Worm (Caenorhabditis elegans) whole organism, L4 larva: ENCODE results near the gene sds-22.
A peak's percentile ranks its signal among the peaks of the same experiment; 100 is the strongest.

ENCODE experiments used
- F10B5.3 ChIP-seq: sonication (generic microtip); optimal IDR thresholded peaks from 2 replicates; lab custom pipeline; 2016; ENCODE audit warnings: mild to moderate bottlenecking, missing genetic modification characterization, missing compliant biosample characterization
- T20F7.1 ChIP-seq: fragments of 200-800 bp; sonication (Bioruptor generic); optimal IDR thresholded peaks from 2 replicates; lab custom pipeline; 2018; ENCODE audit warnings: mild to moderate bottlenecking, missing genetic modification characterization, missing compliant biosample characterization
- T26A8.4 ChIP-seq: fragments of 200-800 bp; sonication (Bioruptor generic); IDR thresholded peaks from 2 replicates; pipeline ENCODE4 v1.3.6; 2022; ENCODE audit warnings: missing genetic modification characterization, missing compliant biosample characterization
- ama-1 ChIP-seq: fragments of 150-350 bp; optimal IDR thresholded peaks from 2 replicates; lab custom pipeline; 2014; ENCODE audit warnings: inconsistent platforms, mixed read lengths
- ceh-20 ChIP-seq: fragments of 200-800 bp; sonication (Bioruptor generic); IDR thresholded peaks from 2 replicates; pipeline ENCODE4 v1.3.6; 2022; ENCODE audit warnings: missing genetic modification reagents, missing genetic modification characterization, missing compliant biosample characterization
- ceh-82 ChIP-seq: sonication (generic microtip); optimal IDR thresholded peaks from 2 replicates; lab custom pipeline; 2017; ENCODE audit warnings: missing biosample characterization, missing genetic modification characterization
- ctbp-1 ChIP-seq: fragments of 200-800 bp; sonication (Bioruptor generic); IDR thresholded peaks from 2 replicates; pipeline ENCODE4 v1.3.6; 2022; ENCODE audit warnings: missing genetic modification reagents, missing genetic modification characterization, missing compliant biosample characterization
- daf-16 ChIP-seq, 3 experiments: sonication (generic microtip); optimal IDR thresholded peaks; 2 replicates each; lab custom pipeline; 2016 to 2017; ENCODE audit warnings: missing genetic modification characterization in 3 of 3, missing genetic modification reagents in 3 of 3, mild to moderate bottlenecking in 2 of 3, missing compliant biosample characterization in 2 of 3, missing biosample characterization in 1 of 3, moderate library complexity in 1 of 3
- daf-8 ChIP-seq: fragments of 200-800 bp; sonication (Bioruptor generic); IDR thresholded peaks from 2 replicates; pipeline ENCODE4 v1.3.6; 2022; ENCODE audit warnings: missing genetic modification characterization, missing compliant biosample characterization
- dmd-9 ChIP-seq: fragments of 200-800 bp; sonication (Bioruptor generic); IDR thresholded peaks from 2 replicates; pipeline ENCODE4 v1.3.6; 2022; ENCODE audit warnings: missing genetic modification reagents, missing genetic modification characterization, missing compliant biosample characterization
- duxl-1 ChIP-seq: sonication (generic microtip); optimal IDR thresholded peaks from 2 replicates; lab custom pipeline; 2016; ENCODE audit warnings: mild to moderate bottlenecking, missing genetic modification characterization, moderate library complexity, missing compliant biosample characterization; ENCODE audit not compliant: poor library complexity
- dve-1 ChIP-seq: sonication (generic microtip); optimal IDR thresholded peaks from 2 replicates; lab custom pipeline; 2017; ENCODE audit warnings: antibody characterized with exemption, mild to moderate bottlenecking, missing genetic modification characterization, missing compliant biosample characterization; ENCODE audit not compliant: insufficient read depth
- fkh-10 ChIP-seq: fragments of 150-350 bp; optimal IDR thresholded peaks from 2 replicates; lab custom pipeline; 2014; ENCODE audit warnings: missing biosample characterization, missing genetic modification reagents, missing genetic modification characterization
- hlh-11 ChIP-seq: fragments of 200-800 bp; sonication (Bioruptor generic); optimal IDR thresholded peaks from 2 replicates; lab custom pipeline; 2018; ENCODE audit warnings: mild to moderate bottlenecking, missing genetic modification characterization, missing compliant biosample characterization
- hmg-1.1 ChIP-seq: fragments of 200-800 bp; sonication (Bioruptor generic); IDR thresholded peaks from 2 replicates; pipeline ENCODE4 v1.3.6; 2022; ENCODE audit warnings: missing genetic modification reagents, missing genetic modification characterization, missing compliant biosample characterization
- lim-7 ChIP-seq: fragments of 200-800 bp; sonication (Bioruptor generic); IDR thresholded peaks from 2 replicates; pipeline ENCODE4 v1.3.6; 2022; ENCODE audit warnings: missing genetic modification characterization, missing compliant biosample characterization
- lin-15B ChIP-seq: fragments of 150-350 bp; sonication (generic microtip); optimal IDR thresholded peaks from 3 replicates; lab custom pipeline; 2014; ENCODE audit warnings: missing biosample characterization, missing genetic modification characterization
- lin-29 ChIP-seq: fragments of 200-800 bp; sonication (Bioruptor generic); IDR thresholded peaks from 2 replicates; pipeline ENCODE4 v1.3.6; 2022; ENCODE audit warnings: missing genetic modification reagents, missing genetic modification characterization, missing compliant biosample characterization
- lsy-2 ChIP-seq, 2 experiments: fragments of 150-350 bp in 1 of 2; sonication (generic microtip) in 1 of 2; optimal IDR thresholded peaks; 2 replicates each; lab custom pipeline; 2014 to 2017; ENCODE audit warnings: missing biosample characterization in 2 of 2, missing genetic modification characterization in 2 of 2
- madf-5 ChIP-seq, 2 experiments: fragments of 200-800 bp; sonication (Bioruptor generic); IDR thresholded peaks; 2 replicates each; pipeline ENCODE4 v1.3.6; 2022; ENCODE audit warnings: missing compliant biosample characterization in 2 of 2, missing genetic modification characterization in 2 of 2
- madf-9 ChIP-seq: fragments of 200-800 bp; sonication (Bioruptor generic); conservative IDR thresholded peaks from 2 replicates; pipeline ENCODE4 v1.3.6; 2022; ENCODE audit warnings: missing genetic modification reagents, missing genetic modification characterization, missing compliant biosample characterization
- mdl-1 ChIP-seq, 2 experiments: fragments of 150-350 bp in 1 of 2; sonication (generic microtip) in 1 of 2; optimal IDR thresholded peaks; 2 replicates each; lab custom pipeline; 2014 to 2017; ENCODE audit warnings: missing biosample characterization in 2 of 2, missing genetic modification characterization in 2 of 2
- mdt-29 ChIP-seq: fragments of 200-800 bp; sonication (Bioruptor generic); IDR thresholded peaks from 2 replicates; pipeline ENCODE4 v1.3.6; 2022; ENCODE audit warnings: missing genetic modification reagents, missing genetic modification characterization, missing compliant biosample characterization
- mep-1 ChIP-seq: fragments of 150-350 bp; sonication (generic microtip); optimal IDR thresholded peaks from 3 replicates; lab custom pipeline; 2014; ENCODE audit warnings: missing biosample characterization, missing genetic modification characterization
- mes-2 ChIP-seq: sonication (generic microtip); optimal IDR thresholded peaks from 2 replicates; lab custom pipeline; 2016; ENCODE audit warnings: missing genotype, mild to moderate bottlenecking, missing genetic modification characterization, missing compliant biosample characterization; ENCODE audit not compliant: poor library complexity, severe bottlenecking
- nhr-10 ChIP-seq: fragments of 150-350 bp; optimal IDR thresholded peaks from 2 replicates; lab custom pipeline; 2014; ENCODE audit warnings: missing biosample characterization, missing genetic modification characterization
- nhr-237 ChIP-seq: sonication (generic microtip); optimal IDR thresholded peaks from 2 replicates; lab custom pipeline; 2017; ENCODE audit warnings: missing biosample characterization, missing genetic modification characterization
- nhr-48 ChIP-seq: sonication (generic microtip); optimal IDR thresholded peaks from 2 replicates; lab custom pipeline; 2016; ENCODE audit warnings: mild to moderate bottlenecking, missing genetic modification characterization, missing compliant biosample characterization
- nhr-77 ChIP-seq: fragments of 150-350 bp; optimal IDR thresholded peaks from 2 replicates; lab custom pipeline; 2014; ENCODE audit warnings: missing biosample characterization, missing genetic modification characterization
- rbr-2 ChIP-seq: sonication (generic microtip); optimal IDR thresholded peaks from 2 replicates; lab custom pipeline; 2016; ENCODE audit warnings: missing genotype, missing genetic modification characterization, missing compliant biosample characterization
- snpc-4 ChIP-seq: fragments of 150-350 bp; optimal IDR thresholded peaks from 2 replicates; lab custom pipeline; 2014; ENCODE audit warnings: missing biosample characterization, missing genetic modification characterization
- tag-97 ChIP-seq: fragments of 200-800 bp; sonication (Bioruptor generic); IDR thresholded peaks from 2 replicates; pipeline ENCODE4 v1.3.6; 2022; ENCODE audit warnings: missing genetic modification characterization, missing compliant biosample characterization
- unc-130 ChIP-seq: sonication (generic microtip); optimal IDR thresholded peaks from 2 replicates; lab custom pipeline; 2016; ENCODE audit warnings: missing genetic modification reagents, missing genetic modification characterization, missing compliant biosample characterization
- unc-62 ChIP-seq, 3 experiments: fragments of 150-350 bp in 1 of 3; sonication (generic microtip); optimal IDR thresholded peaks in 2 of 3; peaks in 1 of 3; 1 replicate in 1 of 3; 2 replicates in 2 of 3; lab custom pipeline; 2014 to 2017; ENCODE audit warnings: missing biosample characterization in 3 of 3, missing genetic modification characterization in 3 of 3, missing genetic modification reagents in 3 of 3, missing genotype in 1 of 3
- vab-7 ChIP-seq: fragments of 200-800 bp; sonication (Bioruptor generic); IDR thresholded peaks from 2 replicates; pipeline ENCODE4 v1.3.6; 2022; ENCODE audit warnings: missing genetic modification reagents, missing genetic modification characterization, missing compliant biosample characterization
- zfp-2 ChIP-seq: sonication (generic microtip); optimal IDR thresholded peaks from 2 replicates; lab custom pipeline; 2016; ENCODE audit warnings: mild to moderate bottlenecking, missing genetic modification characterization, missing compliant biosample characterization
- zfp-3 ChIP-seq: fragments of 200-800 bp; sonication (Bioruptor generic); conservative IDR thresholded peaks from 2 replicates; pipeline ENCODE4 v1.3.6; 2022; ENCODE audit warnings: missing genetic modification reagents, missing genetic modification characterization, missing compliant biosample characterization

Gene sds-22

DNA sequence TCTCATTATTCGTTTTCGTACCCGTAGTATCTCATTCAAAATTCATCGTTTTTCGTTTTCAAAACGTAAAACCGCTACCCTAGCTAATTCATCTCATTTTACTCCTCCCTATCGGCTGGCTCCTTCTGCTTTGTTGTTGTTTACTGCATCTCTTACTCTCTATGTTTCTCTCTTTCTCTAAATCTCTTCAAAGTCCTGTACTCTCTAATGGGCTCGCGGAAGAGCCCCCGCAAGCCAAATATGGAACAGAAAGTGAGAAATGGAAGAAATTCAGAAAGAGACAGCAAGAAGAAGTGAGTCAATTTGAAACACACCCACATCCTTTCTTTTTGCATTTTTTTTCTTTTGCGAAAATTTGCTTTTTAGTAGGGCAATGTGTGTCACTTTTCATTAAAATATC is 19.5 kb upstream of the sds-22 start:
- TF ChIP-seq mdl-1 (tag; optimal IDR thresholded peaks at IDR 0.05; lab: Kevin White, UChicago): peak in 1 of 2 experiments; percentile 28
- no peak for TF ChIP-seq lim-7
- peak; percentile 79 for TF ChIP-seq hmg-1.1 (GFP tag; lab: Robert Waterston, UW)
- TF ChIP-seq T26A8.4 (GFP tag; lab: Robert Waterston, UW): no peak
- peak; percentile 55; the same call in 1 of the 2 replicates for TF ChIP-seq ceh-20
- no peak for TF ChIP-seq snpc-4 (tag; lab: Kevin White, UChicago)
- TF ChIP-seq nhr-237 (tag; lab: Kevin White, UChicago): no peak
- TF ChIP-seq mep-1 (tag; lab: Kevin White, UChicago): peak; percentile 10
- no peak for TF ChIP-seq vab-7
- TF ChIP-seq lsy-2 (tag; optimal IDR thresholded peaks at IDR 0.05; lab: Kevin White, UChicago): peak in 1 of 2 experiments; percentile 45
- peak in 1 of 2 experiments; percentile 56 for TF ChIP-seq daf-16 (GFP tag; optimal IDR thresholded peaks at IDR 0.05; lab: Kevin White, UChicago)
- no peak for TF ChIP-seq daf-16 (tag; optimal IDR thresholded peaks at IDR 0.05; lab: Kevin White, UChicago)
- no peak for TF ChIP-seq ceh-82 (tag; lab: Kevin White, UChicago)
- TF ChIP-seq nhr-48: no peak
- no peak for TF ChIP-seq lin-15B
- peak; percentile 32 for TF ChIP-seq rbr-2 (tag; lab: Kevin White, UChicago)

DNA sequence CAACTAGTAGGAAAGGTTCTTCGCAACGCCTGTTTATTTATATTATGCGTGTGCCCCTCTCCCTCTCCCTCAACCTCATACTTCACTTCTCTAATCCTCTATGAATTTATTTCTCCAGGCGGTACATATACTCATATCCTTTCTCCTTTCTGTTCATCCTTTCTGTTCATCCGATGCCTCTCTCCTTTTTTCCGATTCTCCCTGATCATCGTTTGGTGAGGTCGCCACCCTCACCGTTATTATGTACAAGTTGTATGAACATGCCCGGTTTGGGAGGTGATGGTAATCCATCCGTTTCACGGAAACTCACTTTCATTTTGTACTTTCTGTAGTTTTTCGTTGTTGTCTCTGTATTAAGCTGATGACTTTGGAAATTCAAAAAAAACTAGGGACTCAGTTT is 18.5 kb upstream of the sds-22 start:
- TF ChIP-seq dmd-9 (GFP tag; lab: Robert Waterston, UW) (no peak), ctbp-1 (GFP tag; lab: Robert Waterston, UW) (no peak), madf-5 (GFP tag; IDR thresholded peaks at IDR 0.05; lab: Robert Waterston, UW) (no peak), ama-1 (lab: Kevin White, UChicago) (no peak), mdt-29 (GFP tag; lab: Robert Waterston, UW) (no peak), daf-8 (GFP tag; lab: Robert Waterston, UW) (no peak), hlh-11 (tag; lab: Kevin White, UChicago) (no peak), fkh-10 (GFP tag; lab: Kevin White, UChicago) (no peak), lim-7 (no peak), vab-7 (no peak), T20F7.1 (GFP tag; lab: Kevin White, UChicago) (no peak), unc-130 (GFP tag; lab: Kevin White, UChicago) (no peak), lin-29 (GFP tag; lab: Robert Waterston, UW) (no peak), hmg-1.1 (GFP tag; lab: Robert Waterston, UW) (no peak), zfp-3 (GFP tag; lab: Robert Waterston, UW) (no peak), nhr-10 (no peak), tag-97 (GFP tag; lab: Robert Waterston, UW) (no peak)

DNA sequence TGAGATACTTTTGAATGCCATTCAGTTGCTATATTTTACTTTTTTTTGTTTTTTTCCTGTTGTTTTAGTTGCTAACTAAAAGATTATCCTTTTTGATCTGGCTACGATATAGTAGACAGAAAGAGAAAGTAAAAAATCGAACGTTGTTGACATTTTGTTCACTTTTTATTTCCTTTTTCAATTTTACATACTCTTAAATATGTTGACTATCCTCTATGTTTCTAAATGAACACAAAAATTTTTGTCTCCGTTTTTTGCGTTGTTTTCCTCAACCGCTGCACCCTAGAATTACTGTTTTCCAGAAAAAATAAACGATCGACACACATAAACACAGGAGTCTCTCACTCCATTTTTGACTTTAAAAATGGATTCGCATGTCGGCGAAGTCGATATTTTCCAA is 16.1 kb upstream of the sds-22 start, which contains the start of gene klp-3:
Gene klp-3, plus strand, starts transcription at position 301 of the 400 bp plus-strand sequence.
- TF ChIP-seq T26A8.4 (GFP tag; lab: Robert Waterston, UW): no peak
- no peak for TF ChIP-seq duxl-1
- TF ChIP-seq rbr-2 (tag; lab: Kevin White, UChicago): no peak
- TF ChIP-seq F10B5.3 (tag; lab: Kevin White, UChicago): no peak
- no peak for TF ChIP-seq madf-9
- no peak for TF ChIP-seq dve-1 (tag; lab: Kevin White, UChicago)
- TF ChIP-seq unc-62 (GFP tag; optimal IDR thresholded peaks at IDR 0.05 in 1 of 2; lab: Kevin White, UChicago): no peak
- no peak for TF ChIP-seq unc-62 (tag; optimal IDR thresholded peaks at IDR 0.05; lab: Kevin White, UChicago)
- TF ChIP-seq, all 104 proteins: peak for 0

DNA sequence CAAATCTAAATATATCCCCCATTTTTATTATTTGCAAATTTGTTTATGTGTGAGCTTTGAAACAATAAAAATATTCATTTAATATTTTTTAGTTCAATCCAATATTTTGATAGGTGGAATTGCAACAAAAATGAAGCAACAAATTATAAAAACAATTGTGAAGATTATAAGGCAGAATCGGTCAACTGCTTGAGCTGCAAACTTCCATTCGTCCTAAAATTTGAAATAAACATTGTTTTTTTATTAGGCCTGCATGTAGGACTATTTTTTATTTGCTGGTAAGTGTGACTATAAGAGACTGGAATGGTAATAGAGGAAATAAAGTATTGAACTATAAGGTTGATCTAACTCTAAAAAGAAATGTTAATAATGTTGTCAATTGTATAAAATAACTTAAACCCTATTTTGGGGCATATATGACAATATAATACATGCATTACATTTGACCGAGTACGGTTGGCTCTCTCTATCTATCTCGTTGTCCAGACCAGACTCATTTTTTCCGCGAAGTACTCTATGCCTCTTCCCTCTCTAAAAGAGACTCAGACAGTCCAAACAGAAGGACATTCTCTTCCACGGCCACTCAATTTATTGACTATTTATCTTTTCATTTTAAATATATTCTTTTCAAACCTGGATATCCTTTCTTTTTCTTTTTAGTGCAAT is 12.5 kb upstream of the sds-22 start, which contains the start of gene T09A5.4:
Gene T09A5.4, plus strand, starts transcription at position 616 of the 666 bp plus-strand sequence.
- TF ChIP-seq lsy-2 (tag; optimal IDR thresholded peaks at IDR 0.05; lab: Kevin White, UChicago): peak in 1 of 2 experiments; percentile 33
- peak; percentile 45 for TF ChIP-seq mes-2 (tag; lab: Kevin White, UChicago)
- TF ChIP-seq daf-8 (GFP tag; lab: Robert Waterston, UW): no peak
- peak in 1 of 2 experiments; percentile 92 for TF ChIP-seq unc-62 (GFP tag; optimal IDR thresholded peaks at IDR 0.05 in 1 of 2; lab: Kevin White, UChicago)
- no peak for TF ChIP-seq unc-62 (tag; optimal IDR thresholded peaks at IDR 0.05; lab: Kevin White, UChicago)
- TF ChIP-seq T20F7.1 (GFP tag; lab: Kevin White, UChicago): no peak
- no peak for TF ChIP-seq zfp-3 (GFP tag; lab: Robert Waterston, UW)
- no peak for TF ChIP-seq zfp-2 (tag; lab: Kevin White, UChicago)
- no peak for TF ChIP-seq nhr-77 (tag; lab: Kevin White, UChicago)
- TF ChIP-seq mdl-1 (tag; optimal IDR thresholded peaks at IDR 0.05; lab: Kevin White, UChicago): no peak
